Worm (Caenorhabditis elegans): ENCODE measurements around the gene K07E3.2.

K07E3.2 gene

DNA sequence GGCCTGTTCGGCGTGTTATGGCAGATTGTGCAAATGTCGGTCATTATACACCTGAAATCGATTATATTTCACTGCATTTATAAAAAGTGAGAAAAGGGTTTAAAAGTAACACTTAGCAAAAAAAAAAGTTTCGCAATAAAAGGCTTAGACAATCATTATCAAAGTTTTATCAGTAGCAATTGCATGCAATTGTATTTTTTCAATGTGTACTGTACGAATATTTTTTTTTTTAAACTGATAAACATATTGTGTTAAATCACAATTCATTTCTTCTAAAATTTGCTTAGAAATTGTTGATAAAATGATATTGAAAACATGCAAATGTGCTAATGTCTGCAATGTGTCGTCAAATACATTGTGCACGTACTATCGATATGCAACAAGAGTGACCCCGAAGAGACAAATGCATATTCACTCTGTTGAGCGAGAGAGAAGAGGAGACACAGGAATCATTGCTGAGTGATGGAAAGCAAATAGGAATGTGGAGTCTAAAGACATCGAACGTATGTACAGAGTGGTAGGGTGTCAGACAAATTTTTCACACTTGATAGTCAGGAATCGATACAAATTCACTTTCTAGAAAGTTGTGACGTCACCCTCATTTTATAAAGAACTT lies 32.3 kb downstream of the K07E3.2 start, which contains the start of gene C02B8.6:
C02B8.6 (minus strand) TSS at position 51 of the 616 bp plus-strand sequence.
- TF ChIP-seq nhr-76 (tag; optimal IDR thresholded peaks at IDR 0.05) (no peak), ceh-82 (tag; optimal IDR thresholded peaks at IDR 0.05) (no peak), unc-39 (tag; optimal IDR thresholded peaks at IDR 0.05) (no peak), nhr-43 (tag; optimal IDR thresholded peaks at IDR 0.05; ENCODE audit: poor library complexity, severe bottlenecking) (no peak), nhr-23 (tag; optimal IDR thresholded peaks at IDR 0.05) (no peak), jun-1 (tag; optimal IDR thresholded peaks at IDR 0.05) (no peak), nhr-25 (tag; optimal IDR thresholded peaks at IDR 0.05) (no peak), sea-2 (GFP tag; optimal IDR thresholded peaks at IDR 0.05) (no peak), ZK546.5 (tag; optimal IDR thresholded peaks at IDR 0.05) (no peak), hmg-11 (tag; optimal IDR thresholded peaks at IDR 0.05) (peak; percentile 53), nhr-237 (tag; optimal IDR thresholded peaks at IDR 0.05) (no peak), skn-1 (tag; optimal IDR thresholded peaks at IDR 0.05) (peak; percentile 19), lin-39 (tag; optimal IDR thresholded peaks at IDR 0.05) (peak; percentile 60), R02D3.7 (tag; optimal IDR thresholded peaks at IDR 0.05) (no peak), nfya-1 (tag; optimal IDR thresholded peaks at IDR 0.05; ENCODE audit: insufficient read depth) (peak; percentile 51), nhr-77 (tag; optimal IDR thresholded peaks at IDR 0.05) (no peak), lsy-12 (tag; optimal IDR thresholded peaks at IDR 0.05) (no peak), unc-62 (GFP tag; optimal IDR thresholded peaks at IDR 0.05) (no peak), zag-1 (tag; optimal IDR thresholded peaks at IDR 0.05) (no peak), tbx-2 (tag; optimal IDR thresholded peaks at IDR 0.05) (no peak), fos-1 (tag; optimal IDR thresholded peaks at IDR 0.05) (no peak), pha-4 (tag; optimal IDR thresholded peaks at IDR 0.05) (peak; percentile 85), pqm-1 (tag; optimal IDR thresholded peaks at IDR 0.05) (peak; percentile 64), ceh-28 (tag; optimal IDR thresholded peaks at IDR 0.05) (peak; percentile 73), nhr-11 (tag; optimal IDR thresholded peaks at IDR 0.05) (no peak), fkh-10 (GFP tag; optimal IDR thresholded peaks at IDR 0.05) (no peak), nhr-67 (tag; optimal IDR thresholded peaks at IDR 0.05) (no peak), nhr-12 (tag; optimal IDR thresholded peaks at IDR 0.05) (no peak), mml-1 (tag; optimal IDR thresholded peaks at IDR 0.05) (no peak), eor-1 (tag; optimal IDR thresholded peaks at IDR 0.05) (no peak), lin-15B (tag; optimal IDR thresholded peaks at IDR 0.05) (peak; percentile 14), egl-5 (tag; optimal IDR thresholded peaks at IDR 0.05) (no peak), mdl-1 (tag; optimal IDR thresholded peaks at IDR 0.05) (no peak), elt-2 (tag; optimal IDR thresholded peaks at IDR 0.05) (peak; percentile 70), aly-2 (tag; optimal IDR thresholded peaks at IDR 0.05) (no peak), snpc-4 (tag; optimal IDR thresholded peaks at IDR 0.05) (peak; percentile 12), ztf-4 (tag; optimal IDR thresholded peaks at IDR 0.05) (no peak), elt-1 (tag; optimal IDR thresholded peaks at IDR 0.05) (no peak), ztf-11 (tag; optimal IDR thresholded peaks at IDR 0.05) (no peak), egl-27 (tag; optimal IDR thresholded peaks at IDR 0.05) (no peak), ceh-9 (tag; optimal IDR thresholded peaks at IDR 0.05) (no peak), ceh-16 (tag; optimal IDR thresholded peaks at IDR 0.05) (no peak), daf-12 (tag; optimal IDR thresholded peaks at IDR 0.05) (no peak), nhr-28 (tag; optimal IDR thresholded peaks at IDR 0.05) (no peak), elt-3 (tag; optimal IDR thresholded peaks at IDR 0.05) (no peak), fkh-2 (tag; optimal IDR thresholded peaks at IDR 0.05) (no peak), ama-1 (optimal IDR thresholded peaks at IDR 0.05) (no peak)
